Worm (Caenorhabditis elegans) whole organism, late embryonic: Measurements from ENCODE around the gene twk-40.

Experiments
- C38D4.7 ChIP-seq: fragments of 200-800 bp; sonication (Bioruptor generic); optimal IDR thresholded peaks from 2 replicates; lab custom pipeline; 2018; ENCODE audit warnings: mild to moderate bottlenecking, missing genetic modification characterization, moderate library complexity, missing compliant biosample characterization
- F13H6.1 ChIP-seq: sonication (generic microtip); optimal IDR thresholded peaks from 2 replicates; lab custom pipeline; 2016; ENCODE audit warnings: missing genetic modification characterization, missing compliant biosample characterization
- Y22D7AL.16 ChIP-seq: sonication (generic microtip); optimal IDR thresholded peaks from 2 replicates; lab custom pipeline; 2016; ENCODE audit warnings: missing genetic modification characterization, missing compliant biosample characterization
- ceh-19 ChIP-seq: fragments of 200-800 bp; sonication (Bioruptor generic); optimal IDR thresholded peaks from 2 replicates; lab custom pipeline; 2018; ENCODE audit warnings: mild to moderate bottlenecking, missing genetic modification characterization, missing compliant biosample characterization
- ceh-31 ChIP-seq: sonication (generic microtip); optimal IDR thresholded peaks from 2 replicates; lab custom pipeline; 2016; ENCODE audit warnings: missing genetic modification characterization, missing compliant biosample characterization
- ceh-34 ChIP-seq: sonication (generic microtip); optimal IDR thresholded peaks from 2 replicates; lab custom pipeline; 2016; ENCODE audit warnings: mild to moderate bottlenecking, missing genetic modification characterization, missing compliant biosample characterization
- dve-1 ChIP-seq: sonication (generic microtip); optimal IDR thresholded peaks from 2 replicates; lab custom pipeline; 2017; ENCODE audit warnings: antibody characterized with exemption, mild to moderate bottlenecking, missing genetic modification characterization, missing compliant biosample characterization
- ets-4 ChIP-seq: sonication (generic microtip); optimal IDR thresholded peaks from 2 replicates; lab custom pipeline; 2016; ENCODE audit warnings: missing genetic modification characterization, missing compliant biosample characterization
- eyg-1 ChIP-seq: sonication (generic microtip); optimal IDR thresholded peaks from 2 replicates; lab custom pipeline; 2016; ENCODE audit warnings: missing genotype, missing genetic modification characterization, missing compliant biosample characterization
- fax-1 ChIP-seq: sonication (generic microtip); optimal IDR thresholded peaks from 2 replicates; lab custom pipeline; 2016; ENCODE audit warnings: missing genotype, missing genetic modification characterization, missing compliant biosample characterization
- fkh-10 ChIP-seq: fragments of 150-350 bp; optimal IDR thresholded peaks from 2 replicates; lab custom pipeline; 2014; ENCODE audit warnings: missing biosample characterization, missing genetic modification reagents, missing genetic modification characterization
- fkh-6 ChIP-seq: sonication (generic microtip); optimal IDR thresholded peaks from 2 replicates; lab custom pipeline; 2016; ENCODE audit warnings: missing genetic modification characterization, missing compliant biosample characterization
- gmeb-2 ChIP-seq: sonication (generic microtip); optimal IDR thresholded peaks from 2 replicates; lab custom pipeline; 2016; ENCODE audit warnings: missing genetic modification characterization, inconsistent platforms, missing compliant biosample characterization
- hlh-13 ChIP-seq: fragments of 200-800 bp; sonication (Bioruptor generic); optimal IDR thresholded peaks from 2 replicates; lab custom pipeline; 2018; ENCODE audit warnings: mild to moderate bottlenecking, missing genetic modification characterization, missing compliant biosample characterization
- hlh-15 ChIP-seq: sonication (generic microtip); optimal IDR thresholded peaks from 2 replicates; lab custom pipeline; 2016; ENCODE audit warnings: missing genetic modification characterization, missing compliant biosample characterization
- hlh-30 ChIP-seq: sonication (generic microtip); optimal IDR thresholded peaks from 2 replicates; lab custom pipeline; 2017; ENCODE audit warnings: antibody characterized with exemption, missing genetic modification characterization, missing compliant biosample characterization; ENCODE audit not compliant: insufficient read depth
- lim-6 ChIP-seq: sonication (generic microtip); optimal IDR thresholded peaks from 2 replicates; lab custom pipeline; 2016; ENCODE audit warnings: missing genetic modification characterization, missing compliant biosample characterization
- lin-11 ChIP-seq: fragments of 200-800 bp; sonication (Bioruptor generic); optimal IDR thresholded peaks from 2 replicates; lab custom pipeline; 2018; ENCODE audit warnings: mild to moderate bottlenecking, missing genetic modification characterization, missing compliant biosample characterization
- madf-2 ChIP-seq: sonication (generic microtip); optimal IDR thresholded peaks from 2 replicates; lab custom pipeline; 2017; ENCODE audit warnings: missing genetic modification characterization, missing compliant biosample characterization
- nfya-1 ChIP-seq: sonication (generic microtip); optimal IDR thresholded peaks from 2 replicates; lab custom pipeline; 2017; ENCODE audit warnings: missing genetic modification characterization, mild to moderate bottlenecking, missing compliant biosample characterization, antibody characterized with exemption, moderate library complexity
- pat-9 ChIP-seq: fragments of 200-800 bp; sonication (Bioruptor generic); optimal IDR thresholded peaks from 2 replicates; lab custom pipeline; 2018; ENCODE audit warnings: mild to moderate bottlenecking, missing genetic modification characterization, moderate library complexity, missing compliant biosample characterization
- pax-1 ChIP-seq: fragments of 150-350 bp; optimal IDR thresholded peaks from 2 replicates; lab custom pipeline; 2014; ENCODE audit warnings: missing biosample characterization, missing genetic modification characterization
- pha-2 ChIP-seq: sonication (generic microtip); optimal IDR thresholded peaks from 2 replicates; lab custom pipeline; 2017; ENCODE audit warnings: mild to moderate bottlenecking, missing genetic modification characterization, missing compliant biosample characterization
- pros-1 ChIP-seq: fragments of 150-350 bp; optimal IDR thresholded peaks from 2 replicates; lab custom pipeline; 2014; ENCODE audit warnings: missing biosample characterization, missing genetic modification reagents, missing genetic modification characterization
- sox-4 ChIP-seq: sonication (generic microtip); optimal IDR thresholded peaks from 2 replicates; lab custom pipeline; 2017; ENCODE audit warnings: mild to moderate bottlenecking, missing genetic modification characterization, inconsistent platforms, missing compliant biosample characterization
- syd-9 ChIP-seq: sonication (generic microtip); optimal IDR thresholded peaks from 2 replicates; lab custom pipeline; 2016; ENCODE audit warnings: mild to moderate bottlenecking, missing genetic modification characterization, moderate library complexity, missing compliant biosample characterization
- tbx-2 ChIP-seq: sonication (generic microtip); optimal IDR thresholded peaks from 2 replicates; lab custom pipeline; 2016; ENCODE audit warnings: missing genetic modification characterization, missing compliant biosample characterization
- tbx-7 ChIP-seq: sonication (generic microtip); optimal IDR thresholded peaks from 2 replicates; lab custom pipeline; 2016; ENCODE audit warnings: missing genotype, missing genetic modification characterization, missing compliant biosample characterization
- unc-3 ChIP-seq, 2 experiments: fragments of 200-800 bp in 1 of 2; sonication (Bioruptor generic) in 1 of 2; sonication (generic microtip) in 1 of 2; conservative IDR thresholded peaks in 1 of 2; optimal IDR thresholded peaks in 1 of 2; 2 replicates each; pipeline versions ENCODE4 v1.3.6 to Lab custom; 2016 to 2022; ENCODE audit warnings: missing compliant biosample characterization in 2 of 2, missing genetic modification characterization in 2 of 2, missing genetic modification reagents in 1 of 2
- unc-42 ChIP-seq: sonication (generic microtip); optimal IDR thresholded peaks from 2 replicates; lab custom pipeline; 2016; ENCODE audit warnings: missing genotype, missing genetic modification characterization, missing compliant biosample characterization
- unc-55 ChIP-seq: sonication (generic microtip); optimal IDR thresholded peaks from 2 replicates; lab custom pipeline; 2017; ENCODE audit warnings: missing biosample characterization, missing genetic modification reagents, missing genetic modification characterization
- zip-5 ChIP-seq: sonication (generic microtip); optimal IDR thresholded peaks from 2 replicates; lab custom pipeline; 2016; ENCODE audit warnings: missing genetic modification characterization, missing compliant biosample characterization

Gene twk-40

DNA sequence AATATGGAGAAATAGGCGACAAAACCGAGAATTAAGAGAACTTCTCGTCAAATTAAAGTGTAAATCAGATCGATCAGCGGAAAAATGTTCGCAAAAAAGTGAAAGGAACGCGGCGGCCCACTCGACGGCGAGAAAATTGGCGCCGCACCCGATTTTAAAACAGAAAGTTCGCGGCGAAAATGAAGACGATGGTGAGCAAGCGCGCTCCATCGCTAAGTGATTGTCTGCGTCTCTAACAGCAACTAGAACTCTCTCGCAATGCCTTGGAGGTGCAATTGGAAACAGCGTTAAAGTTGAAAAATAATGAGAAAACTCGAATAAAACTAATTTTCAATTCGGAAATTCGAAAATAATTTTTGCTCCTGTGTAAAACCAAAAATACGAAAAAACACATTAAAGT is 37.7 kb upstream of the twk-40 start:
- TF ChIP-seq nfya-1 (tag; lab: Kevin White, UChicago) = peak; percentile 26
- no peak for TF ChIP-seq C38D4.7 (GFP tag; lab: Kevin White, UChicago)
- no peak for TF ChIP-seq hlh-13 (GFP tag; lab: Kevin White, UChicago)
- TF ChIP-seq pax-1 (tag; lab: Kevin White, UChicago) = no peak
- peak; percentile 13 for TF ChIP-seq tbx-2
- TF ChIP-seq fax-1 (tag; lab: Kevin White, UChicago) = no peak
- TF ChIP-seq eyg-1 (tag; lab: Kevin White, UChicago) = no peak
- TF ChIP-seq unc-55 (GFP tag; lab: Kevin White, UChicago) = no peak
- peak; percentile 20 for TF ChIP-seq ceh-31 (tag; lab: Kevin White, UChicago)
- TF ChIP-seq ets-4 = no peak
- TF ChIP-seq fkh-6 (tag; lab: Kevin White, UChicago) = no peak
- no peak for TF ChIP-seq lin-11 (tag; lab: Kevin White, UChicago)
- no peak for TF ChIP-seq Y22D7AL.16 (tag; lab: Kevin White, UChicago)
- no peak for TF ChIP-seq lim-6
- TF ChIP-seq unc-42 (tag; lab: Kevin White, UChicago) = peak; percentile 21
- no peak for TF ChIP-seq madf-2 (tag; lab: Kevin White, UChicago)

DNA sequence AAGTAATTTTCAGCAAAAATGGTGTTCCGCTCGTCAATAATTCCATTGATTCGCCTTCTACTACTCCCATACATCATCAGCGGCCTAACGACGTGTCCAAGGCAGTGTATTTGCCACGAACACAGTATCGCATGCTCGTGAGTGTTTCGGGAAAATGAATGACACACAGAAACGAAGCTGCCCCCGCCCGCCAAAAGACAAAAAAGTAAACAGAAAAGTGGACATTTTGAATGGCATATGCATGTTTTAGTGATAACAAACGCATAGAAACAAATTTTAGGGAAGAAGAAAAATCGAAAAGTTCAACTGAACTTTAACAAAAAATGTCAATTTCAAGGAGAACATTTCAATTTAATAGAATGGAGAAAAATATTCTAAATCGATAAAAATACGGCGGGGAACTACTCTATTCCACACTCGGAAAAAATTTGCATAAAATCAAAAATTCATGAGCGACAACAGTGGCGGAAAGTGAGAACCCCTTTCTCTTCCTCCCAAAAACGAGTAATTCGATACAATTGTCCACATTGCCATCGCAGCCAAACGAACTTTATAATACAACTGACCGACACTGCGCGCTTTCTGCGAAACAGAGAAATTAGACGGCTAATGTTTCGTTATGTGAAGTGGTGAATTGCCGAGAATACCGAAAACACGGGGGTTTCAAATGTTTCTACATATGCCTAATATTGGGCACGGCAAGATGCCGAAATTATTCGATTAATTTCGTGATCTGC is 36.4 kb upstream of the twk-40 start:
- TF ChIP-seq ceh-34 (tag; lab: Kevin White, UChicago) = peak; percentile 60
- TF ChIP-seq gmeb-2 = no peak

DNA sequence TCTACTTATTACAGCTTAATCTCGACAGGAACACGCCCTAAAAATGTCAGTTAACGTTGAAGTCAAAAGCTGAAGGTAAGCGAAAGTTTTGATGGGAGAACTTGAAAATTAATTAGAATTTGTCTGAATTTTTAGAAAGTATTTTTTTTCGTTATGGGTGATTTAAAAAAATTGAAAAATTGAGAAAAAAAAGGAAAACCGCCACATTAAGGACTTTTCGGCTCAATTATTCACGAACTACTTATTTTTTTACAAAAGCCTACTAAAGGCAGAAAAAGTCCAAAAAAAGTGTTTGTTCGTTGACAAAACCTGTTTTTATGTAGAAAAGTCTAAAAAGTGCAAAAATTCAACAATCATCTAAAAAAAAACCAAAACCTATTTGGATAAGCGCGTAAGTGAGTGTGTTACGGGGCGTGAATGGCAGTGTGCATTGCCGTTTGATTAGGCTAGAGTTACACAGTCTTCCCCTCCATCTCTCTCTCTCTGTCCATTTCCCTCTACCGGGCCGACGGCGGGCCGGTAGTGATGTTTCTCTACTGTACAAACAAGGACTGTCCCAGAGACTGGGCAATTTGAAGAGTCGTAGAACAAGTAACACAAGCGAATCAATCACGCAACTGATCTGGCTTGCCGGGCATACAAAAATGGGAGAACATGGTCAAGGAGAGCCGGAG is 35.3 kb upstream of the twk-40 start, which contains the start of gene lron-13:
lron-13 (plus strand) TSS at position 15 of the 674 bp plus-strand sequence.
- TF ChIP-seq sox-4 (tag; lab: Kevin White, UChicago) (no peak), pha-2 (tag; lab: Kevin White, UChicago) (peak; percentile 35), hlh-15 (tag; lab: Kevin White, UChicago) (no peak), tbx-7 (tag; lab: Kevin White, UChicago) (no peak), tbx-2 (peak; percentile 13), zip-5 (tag; lab: Kevin White, UChicago) (no peak)

DNA sequence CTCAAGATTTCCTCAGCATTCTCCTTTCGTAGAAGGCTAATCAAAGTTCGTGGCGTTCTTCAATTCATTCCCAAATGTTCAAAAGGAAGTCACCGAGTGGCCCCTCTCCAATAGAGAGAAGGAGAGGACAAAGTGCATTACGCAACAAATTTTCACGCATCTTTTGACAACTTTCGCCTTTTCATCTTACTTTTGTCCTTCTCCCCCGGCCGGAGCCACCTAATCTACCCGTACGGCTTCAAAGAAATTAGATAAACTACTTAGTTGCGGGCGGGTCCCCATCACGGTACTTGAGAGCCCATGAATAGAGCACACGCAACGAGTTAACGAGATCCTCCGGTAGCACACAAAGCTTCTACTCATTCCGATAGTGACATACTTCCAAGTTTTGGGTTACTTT is 34.4 kb upstream of the twk-40 start:
- no peak for TF ChIP-seq unc-3 (GFP tag; conservative IDR thresholded peaks at IDR 0.05; lab: Robert Waterston, UW)
- no peak for TF ChIP-seq unc-3 (tag; optimal IDR thresholded peaks at IDR 0.05; lab: Kevin White, UChicago)
- TF ChIP-seq fkh-10 (GFP tag; lab: Kevin White, UChicago) = peak; percentile 85
- peak; percentile 92 for TF ChIP-seq unc-42 (tag; lab: Kevin White, UChicago)
- TF ChIP-seq sox-4 (tag; lab: Kevin White, UChicago) = no peak
- no peak for TF ChIP-seq nfya-1 (tag; lab: Kevin White, UChicago)
- no peak for TF ChIP-seq pax-1 (tag; lab: Kevin White, UChicago)

DNA sequence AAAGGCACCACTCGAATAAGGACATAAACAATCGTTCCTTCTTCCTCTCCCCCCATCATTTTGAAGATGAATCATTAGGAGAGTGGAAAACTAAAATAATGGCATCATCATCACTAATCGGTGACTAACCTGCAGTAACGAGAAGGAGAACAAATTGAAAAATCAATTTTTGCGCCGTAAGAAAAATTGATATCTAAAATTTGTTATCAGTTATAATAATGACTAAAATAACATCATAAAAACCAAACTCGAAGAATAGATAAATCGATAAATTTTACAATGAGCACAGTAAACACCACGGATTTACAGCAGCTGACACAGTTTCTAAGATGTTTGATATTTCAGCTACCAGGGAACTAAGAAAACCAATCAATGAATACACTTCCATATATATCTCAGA is 33.9 kb upstream of the twk-40 start:
- TF ChIP-seq syd-9 (no peak), ceh-19 (GFP tag; lab: Kevin White, UChicago) (no peak), pros-1 (no peak), ceh-31 (tag; lab: Kevin White, UChicago) (no peak), madf-2 (tag; lab: Kevin White, UChicago) (no peak), fax-1 (tag; lab: Kevin White, UChicago) (no peak), dve-1 (no peak), F13H6.1 (no peak), hlh-30 (tag; lab: Kevin White, UChicago) (no peak), pat-9 (tag; lab: Kevin White, UChicago) (no peak)
- TF ChIP-seq, all 69 proteins: peak for 0
